Worm (Caenorhabditis elegans): ENCODE results near the gene gbf-1.

Gene gbf-1

ce11 chrIII:11750232-11750631 lies 23.2 kb downstream of the gbf-1 start:
- no peak for TF ChIP-seq R02D3.7 (tag; optimal IDR thresholded peaks at IDR 0.05)
- TF ChIP-seq skn-1 (tag; optimal IDR thresholded peaks at IDR 0.05), result no peak
- TF ChIP-seq eor-1 (tag; optimal IDR thresholded peaks at IDR 0.05), result no peak

- TF ChIP-seq hmg-11 (tag; optimal IDR thresholded peaks at IDR 0.05) (peak; percentile 43), nhr-76 (tag; optimal IDR thresholded peaks at IDR 0.05) (no peak), mml-1 (tag; optimal IDR thresholded peaks at IDR 0.05) (no peak), egl-27 (tag; optimal IDR thresholded peaks at IDR 0.05) (no peak), egl-5 (tag; optimal IDR thresholded peaks at IDR 0.05) (no peak), daf-12 (tag; optimal IDR thresholded peaks at IDR 0.05) (no peak), elt-1 (tag; optimal IDR thresholded peaks at IDR 0.05) (no peak), nhr-23 (tag; optimal IDR thresholded peaks at IDR 0.05) (peak; percentile 86), snpc-4 (tag; optimal IDR thresholded peaks at IDR 0.05) (peak; percentile 43), zag-1 (tag; optimal IDR thresholded peaks at IDR 0.05) (no peak), pqm-1 (tag; optimal IDR thresholded peaks at IDR 0.05) (no peak), nhr-77 (tag; optimal IDR thresholded peaks at IDR 0.05) (no peak), nhr-25 (tag; optimal IDR thresholded peaks at IDR 0.05) (peak; percentile 65), ceh-28 (tag; optimal IDR thresholded peaks at IDR 0.05) (peak; percentile 49), lin-15B (tag; optimal IDR thresholded peaks at IDR 0.05) (peak; percentile 66), nhr-237 (tag; optimal IDR thresholded peaks at IDR 0.05) (no peak), R02D3.7 (tag; optimal IDR thresholded peaks at IDR 0.05) (peak; percentile 5), jun-1 (tag; optimal IDR thresholded peaks at IDR 0.05) (no peak), ztf-11 (tag; optimal IDR thresholded peaks at IDR 0.05) (no peak), nhr-67 (tag; optimal IDR thresholded peaks at IDR 0.05) (no peak), aly-2 (tag; optimal IDR thresholded peaks at IDR 0.05) (no peak), nhr-43 (tag; optimal IDR thresholded peaks at IDR 0.05; ENCODE audit: poor library complexity, severe bottlenecking) (peak; percentile 91), lin-39 (tag; optimal IDR thresholded peaks at IDR 0.05) (peak; percentile 54), unc-62 (GFP tag; optimal IDR thresholded peaks at IDR 0.05) (no peak), nhr-11 (tag; optimal IDR thresholded peaks at IDR 0.05) (no peak), tbx-2 (tag; optimal IDR thresholded peaks at IDR 0.05) (no peak), nfya-1 (tag; optimal IDR thresholded peaks at IDR 0.05; ENCODE audit: insufficient read depth) (peak; percentile 87), elt-2 (tag; optimal IDR thresholded peaks at IDR 0.05) (peak; percentile 22), nhr-28 (tag; optimal IDR thresholded peaks at IDR 0.05) (no peak), elt-3 (tag; optimal IDR thresholded peaks at IDR 0.05) (no peak), skn-1 (tag; optimal IDR thresholded peaks at IDR 0.05) (peak; percentile 45), ceh-16 (tag; optimal IDR thresholded peaks at IDR 0.05) (no peak), lsy-12 (tag; optimal IDR thresholded peaks at IDR 0.05) (peak; percentile 55), pha-4 (tag; optimal IDR thresholded peaks at IDR 0.05) (peak; percentile 77)
Measured at ce11 chrIII:11746718-11747117, 26.8 kb downstream of the gbf-1 start, which contains the start of gene mrt-2. mrt-2 (plus strand) TSS chrIII:11746766.

ce11 chrIII:11742191-11742590 lies 31.3 kb downstream of the gbf-1 start:
- no peak for TF ChIP-seq elt-1 (tag; optimal IDR thresholded peaks at IDR 0.05)
- TF ChIP-seq unc-62 (GFP tag; optimal IDR thresholded peaks at IDR 0.05), result no peak
- TF ChIP-seq eor-1 (tag; optimal IDR thresholded peaks at IDR 0.05), result no peak
- no peak for TF ChIP-seq nfya-1 (tag; optimal IDR thresholded peaks at IDR 0.05; ENCODE audit: insufficient read depth)
- TF ChIP-seq ceh-9 (tag; optimal IDR thresholded peaks at IDR 0.05), result no peak
- TF ChIP-seq mml-1 (tag; optimal IDR thresholded peaks at IDR 0.05), result no peak
- TF ChIP-seq snpc-4 (tag; optimal IDR thresholded peaks at IDR 0.05), result no peak
- TF ChIP-seq nhr-11 (tag; optimal IDR thresholded peaks at IDR 0.05), result no peak
- TF ChIP-seq egl-5 (tag; optimal IDR thresholded peaks at IDR 0.05), result no peak
- TF ChIP-seq fos-1 (tag; optimal IDR thresholded peaks at IDR 0.05), result no peak
- TF ChIP-seq ZK546.5 (tag; optimal IDR thresholded peaks at IDR 0.05), result no peak
- TF ChIP-seq nhr-67 (tag; optimal IDR thresholded peaks at IDR 0.05), result no peak
- TF ChIP-seq nhr-237 (tag; optimal IDR thresholded peaks at IDR 0.05), result no peak
- TF ChIP-seq elt-2 (tag; optimal IDR thresholded peaks at IDR 0.05), result no peak
- no peak for TF ChIP-seq mdl-1 (tag; optimal IDR thresholded peaks at IDR 0.05)
- TF ChIP-seq ztf-11 (tag; optimal IDR thresholded peaks at IDR 0.05), result no peak
- TF ChIP-seq tbx-2 (tag; optimal IDR thresholded peaks at IDR 0.05), result no peak
- TF ChIP-seq egl-27 (tag; optimal IDR thresholded peaks at IDR 0.05), result no peak
- TF ChIP-seq lin-15B (tag; optimal IDR thresholded peaks at IDR 0.05), result no peak
